Worm (Caenorhabditis elegans) whole organism, L1 larva: ENCODE results near the gene tbp-1.

Source experiments
- aly-2 ChIP-seq: fragments of 150-350 bp; optimal IDR thresholded peaks from 2 replicates; lab custom pipeline; 2014; ENCODE audit warnings: missing biosample characterization, missing genetic modification characterization
- ama-1 ChIP-seq: fragments of 150-350 bp; optimal IDR thresholded peaks from 2 replicates; lab custom pipeline; 2014
- nhr-11 ChIP-seq: fragments of 150-350 bp; optimal IDR thresholded peaks from 2 replicates; lab custom pipeline; 2014; ENCODE audit warnings: missing biosample characterization, missing genetic modification characterization
- nhr-237 ChIP-seq: fragments of 150-350 bp; optimal IDR thresholded peaks from 2 replicates; lab custom pipeline; 2014; ENCODE audit warnings: missing biosample characterization, missing genetic modification characterization
- nhr-76 ChIP-seq: sonication (generic microtip); optimal IDR thresholded peaks from 2 replicates; lab custom pipeline; 2017; ENCODE audit warnings: missing biosample characterization, missing genetic modification characterization
- nhr-84 ChIP-seq: sonication (generic microtip); optimal IDR thresholded peaks from 2 replicates; lab custom pipeline; 2017; ENCODE audit warnings: missing biosample characterization, missing genetic modification characterization
- zag-1 ChIP-seq: fragments of 150-350 bp; optimal IDR thresholded peaks from 2 replicates; lab custom pipeline; 2014; ENCODE audit warnings: missing biosample characterization, missing genetic modification characterization

DNA sequence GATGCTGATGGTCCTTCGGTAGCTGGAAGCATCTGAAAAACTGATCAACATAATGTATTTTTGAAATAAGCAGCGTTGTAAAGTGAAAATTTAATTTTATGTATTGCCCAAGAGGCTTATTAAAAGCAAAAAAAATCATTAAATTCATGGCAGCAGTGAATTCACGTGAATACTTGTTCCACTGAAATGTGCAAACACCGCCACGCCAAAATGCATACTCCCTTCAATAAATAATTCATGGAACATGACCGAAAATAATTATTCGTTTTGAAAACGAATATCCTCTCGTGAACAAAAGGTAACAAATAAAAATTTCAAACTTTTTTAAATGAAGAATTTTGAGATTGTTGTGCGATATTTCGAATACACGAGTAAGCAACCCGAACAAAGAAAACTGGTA, 26.5 kb upstream of the tbp-1 start, which contains the start of gene F08F8.10:
- TF ChIP-seq nhr-76 (tag; lab: Kevin White, UChicago) (no peak), nhr-11 (no peak), zag-1 (no peak), aly-2 (tag; lab: Kevin White, UChicago) (no peak), nhr-237 (tag; lab: Kevin White, UChicago) (no peak), ama-1 (lab: Kevin White, UChicago) (no peak), nhr-84 (tag; lab: Kevin White, UChicago) (no peak)
